Worm (Caenorhabditis elegans) whole organism, L1 larva: ENCODE data around the gene try-13.
A peak's percentile ranks its signal among the peaks of the same experiment; 100 is the strongest.

Source experiments
- C04F5.9 ChIP-seq: sonication (generic microtip); optimal IDR thresholded peaks from 2 replicates; lab custom pipeline; 2016; ENCODE audit warnings: missing genetic modification characterization, missing compliant biosample characterization
- C34B4.2 ChIP-seq: sonication (generic microtip); optimal IDR thresholded peaks from 2 replicates; lab custom pipeline; 2017; ENCODE audit warnings: mild to moderate bottlenecking, missing genetic modification characterization, missing compliant biosample characterization
- F16B12.6 ChIP-seq: fragments of 150-350 bp; optimal IDR thresholded peaks from 2 replicates; lab custom pipeline; 2014; ENCODE audit warnings: missing biosample characterization, missing genetic modification characterization
- Y116A8C.19 ChIP-seq: sonication (generic microtip); optimal IDR thresholded peaks from 2 replicates; lab custom pipeline; 2016; ENCODE audit warnings: missing compliant biosample characterization, missing genetic modification characterization, borderline replicate concordance
- alr-1 ChIP-seq: fragments of 200-800 bp; sonication (Bioruptor generic); optimal IDR thresholded peaks from 2 replicates; lab custom pipeline; 2018; ENCODE audit warnings: borderline replicate concordance, mild to moderate bottlenecking, missing genetic modification characterization, missing compliant biosample characterization
- aly-2 ChIP-seq: fragments of 150-350 bp; optimal IDR thresholded peaks from 2 replicates; lab custom pipeline; 2014; ENCODE audit warnings: missing biosample characterization, missing genetic modification characterization
- ama-1 ChIP-seq: fragments of 150-350 bp; optimal IDR thresholded peaks from 2 replicates; lab custom pipeline; 2014
- blmp-1 ChIP-seq: fragments of 150-350 bp; optimal IDR thresholded peaks from 2 replicates; lab custom pipeline; 2014; ENCODE audit warnings: missing biosample characterization, missing genetic modification characterization
- ceh-8 ChIP-seq: fragments of 200-800 bp; sonication (Bioruptor generic); optimal IDR thresholded peaks from 2 replicates; lab custom pipeline; 2018; ENCODE audit warnings: mild to moderate bottlenecking, missing genetic modification characterization, moderate library complexity, missing compliant biosample characterization
- ceh-82 ChIP-seq, 3 experiments: fragments of 150-350 bp in 1 of 3; sonication (generic microtip) in 2 of 3; optimal IDR thresholded peaks; 2 replicates each; lab custom pipeline; 2014 to 2017; ENCODE audit warnings: missing biosample characterization in 3 of 3, missing genetic modification characterization in 3 of 3
- dpl-1 ChIP-seq, 3 experiments: fragments of 150-350 bp in 2 of 3; sonication (generic microtip) in 1 of 3; optimal IDR thresholded peaks; 2 replicates each; lab custom pipeline; 2014 to 2017; ENCODE audit warnings: missing biosample characterization in 3 of 3, missing genetic modification characterization in 3 of 3, missing genetic modification reagents in 3 of 3
- dsc-1 ChIP-seq: sonication (generic microtip); optimal IDR thresholded peaks from 2 replicates; lab custom pipeline; 2016; ENCODE audit warnings: mild to moderate bottlenecking, missing genetic modification characterization, missing compliant biosample characterization
- efl-3 ChIP-seq: fragments of 200-800 bp; sonication (Bioruptor generic); optimal IDR thresholded peaks from 2 replicates; lab custom pipeline; 2018; ENCODE audit warnings: mild to moderate bottlenecking, missing genetic modification characterization, missing compliant biosample characterization
- egl-27 ChIP-seq, 2 experiments: fragments of 150-350 bp in 1 of 2; sonication (generic microtip); optimal IDR thresholded peaks; 3 replicates each; lab custom pipeline; 2017 to 2018; ENCODE audit warnings: missing biosample characterization in 2 of 2, missing genetic modification characterization in 2 of 2, missing genetic modification reagents in 2 of 2
- fkh-4 ChIP-seq: sonication (generic microtip); optimal IDR thresholded peaks from 2 replicates; lab custom pipeline; 2016; ENCODE audit warnings: missing compliant biosample characterization, missing genetic modification characterization, borderline replicate concordance
- hlh-4 ChIP-seq: sonication (generic microtip); optimal IDR thresholded peaks from 2 replicates; lab custom pipeline; 2016; ENCODE audit warnings: mild to moderate bottlenecking, missing genetic modification characterization, missing compliant biosample characterization
- hpl-2 ChIP-seq: fragments of 150-350 bp; optimal IDR thresholded peaks from 2 replicates; lab custom pipeline; 2014; ENCODE audit warnings: missing biosample characterization, missing genetic modification reagents, missing genetic modification characterization
- irx-1 ChIP-seq: sonication (generic microtip); optimal IDR thresholded peaks from 2 replicates; lab custom pipeline; 2016; ENCODE audit warnings: missing genetic modification characterization, missing compliant biosample characterization
- jun-1 ChIP-seq: fragments of 150-350 bp; optimal IDR thresholded peaks from 2 replicates; lab custom pipeline; 2014; ENCODE audit warnings: missing biosample characterization, missing genetic modification reagents, missing genetic modification characterization
- lin-14 ChIP-seq: fragments of 200-800 bp; sonication (Bioruptor generic); optimal IDR thresholded peaks from 2 replicates; lab custom pipeline; 2018; ENCODE audit warnings: mild to moderate bottlenecking, missing genetic modification characterization, moderate library complexity, missing compliant biosample characterization
- lin-15B ChIP-seq: fragments of 150-350 bp; sonication (generic microtip); optimal IDR thresholded peaks from 3 replicates; lab custom pipeline; 2014; ENCODE audit warnings: missing biosample characterization, missing genetic modification characterization
- lin-35 ChIP-seq, 2 experiments: fragments of 150-350 bp; optimal IDR thresholded peaks; 2 replicates each; lab custom pipeline; 2014; ENCODE audit warnings: missing biosample characterization in 2 of 2, missing genetic modification characterization in 2 of 2, missing genetic modification reagents in 2 of 2
- lin-39 ChIP-seq: fragments of 150-350 bp; optimal IDR thresholded peaks from 2 replicates; lab custom pipeline; 2014; ENCODE audit warnings: missing biosample characterization, missing genetic modification reagents, missing genetic modification characterization
- lsy-2 ChIP-seq, 2 experiments: fragments of 150-350 bp; optimal IDR thresholded peaks; 2 replicates each; lab custom pipeline; 2014; ENCODE audit warnings: missing biosample characterization in 2 of 2, missing genetic modification characterization in 2 of 2
- mab-9 ChIP-seq: fragments of 200-800 bp; sonication (Bioruptor generic); IDR thresholded peaks from 2 replicates; pipeline ENCODE4 v1.3.6; 2022; ENCODE audit warnings: missing genetic modification reagents, missing genetic modification characterization, missing compliant biosample characterization
- mdl-1 ChIP-seq, 2 experiments: fragments of 150-350 bp; optimal IDR thresholded peaks; 2 replicates each; lab custom pipeline; 2014 to 2017; ENCODE audit warnings: missing biosample characterization in 2 of 2, missing genetic modification characterization in 2 of 2, inconsistent platforms in 1 of 2
- mep-1 ChIP-seq: fragments of 150-350 bp; optimal IDR thresholded peaks from 2 replicates; lab custom pipeline; 2014; ENCODE audit warnings: missing biosample characterization, missing genetic modification characterization
- nhr-12 ChIP-seq: sonication (generic microtip); optimal IDR thresholded peaks from 2 replicates; lab custom pipeline; 2017; ENCODE audit warnings: missing biosample characterization, missing genetic modification characterization
- nhr-19 ChIP-seq: fragments of 200-800 bp; sonication (Bioruptor generic); conservative IDR thresholded peaks from 2 replicates; pipeline ENCODE4 v1.3.6; 2022; ENCODE audit warnings: missing genetic modification characterization, missing compliant biosample characterization
- nhr-47 ChIP-seq: sonication (generic microtip); optimal IDR thresholded peaks from 2 replicates; lab custom pipeline; 2016; ENCODE audit warnings: mild to moderate bottlenecking, missing genetic modification characterization, moderate library complexity, missing compliant biosample characterization
- nhr-76 ChIP-seq: sonication (generic microtip); optimal IDR thresholded peaks from 2 replicates; lab custom pipeline; 2017; ENCODE audit warnings: missing biosample characterization, missing genetic modification characterization
- nhr-84 ChIP-seq: sonication (generic microtip); optimal IDR thresholded peaks from 2 replicates; lab custom pipeline; 2017; ENCODE audit warnings: missing biosample characterization, missing genetic modification characterization
- nhr-85 ChIP-seq: sonication (generic microtip); peaks from one replicate; lab custom pipeline; 2016; ENCODE audit warnings: missing genetic modification characterization, inconsistent platforms, missing compliant biosample characterization
- nhr-90 ChIP-seq: sonication (generic microtip); optimal IDR thresholded peaks from 2 replicates; lab custom pipeline; 2016; ENCODE audit warnings: mild to moderate bottlenecking, missing genetic modification characterization, missing compliant biosample characterization; ENCODE audit not compliant: poor library complexity
- pag-3 ChIP-seq: sonication (generic microtip); optimal IDR thresholded peaks from 2 replicates; lab custom pipeline; 2017; ENCODE audit warnings: missing genetic modification characterization, mild to moderate bottlenecking, missing compliant biosample characterization, antibody characterized with exemption, borderline replicate concordance; ENCODE audit not compliant: insufficient read depth
- pax-3 ChIP-seq: fragments of 200-800 bp; sonication (Bioruptor generic); optimal IDR thresholded peaks from 2 replicates; lab custom pipeline; 2018; ENCODE audit warnings: mild to moderate bottlenecking, missing genetic modification characterization, moderate library complexity, missing compliant biosample characterization
- pqm-1 ChIP-seq: sonication (generic microtip); optimal IDR thresholded peaks from 3 replicates; lab custom pipeline; 2017; ENCODE audit warnings: missing biosample characterization, missing genetic modification characterization
- rnt-1 ChIP-seq: sonication (generic microtip); optimal IDR thresholded peaks from 2 replicates; lab custom pipeline; 2016; ENCODE audit warnings: mild to moderate bottlenecking, missing genetic modification characterization, moderate library complexity, missing compliant biosample characterization
- skn-1 ChIP-seq: fragments of 150-350 bp; optimal IDR thresholded peaks from 2 replicates; lab custom pipeline; 2014; ENCODE audit warnings: missing biosample characterization, missing genetic modification characterization
- snu-23 ChIP-seq: sonication (generic microtip); optimal IDR thresholded peaks from 2 replicates; lab custom pipeline; 2016; ENCODE audit warnings: missing genetic modification characterization, missing compliant biosample characterization
- sox-4 ChIP-seq: sonication (generic microtip); optimal IDR thresholded peaks from 2 replicates; lab custom pipeline; 2016; ENCODE audit warnings: missing genetic modification characterization, missing compliant biosample characterization
- sup-37 ChIP-seq: fragments of 200-800 bp; sonication (Bioruptor generic); optimal IDR thresholded peaks from 2 replicates; lab custom pipeline; 2018; ENCODE audit warnings: mild to moderate bottlenecking, missing genetic modification characterization, missing compliant biosample characterization
- swsn-7 ChIP-seq: sonication (generic microtip); optimal IDR thresholded peaks from 2 replicates; lab custom pipeline; 2016; ENCODE audit warnings: missing genetic modification characterization, missing compliant biosample characterization
- tbx-2 ChIP-seq: sonication (generic microtip); optimal IDR thresholded peaks from 2 replicates; lab custom pipeline; 2016; ENCODE audit warnings: missing genetic modification characterization, missing compliant biosample characterization
- unc-86 ChIP-seq: sonication (generic microtip); optimal IDR thresholded peaks from 2 replicates; lab custom pipeline; 2016; ENCODE audit warnings: missing genetic modification characterization, missing compliant biosample characterization
- unc-98 ChIP-seq: fragments of 200-800 bp; sonication (Bioruptor generic); IDR thresholded peaks from 2 replicates; pipeline ENCODE4 v1.3.6; 2022; ENCODE audit warnings: missing genetic modification characterization, missing compliant biosample characterization
- vab-15 ChIP-seq: sonication (generic microtip); optimal IDR thresholded peaks from 2 replicates; lab custom pipeline; 2017; ENCODE audit warnings: missing genotype, mild to moderate bottlenecking, missing genetic modification characterization, missing compliant biosample characterization
- zip-4 ChIP-seq: fragments of 200-800 bp; sonication (Bioruptor generic); optimal IDR thresholded peaks from 2 replicates; lab custom pipeline; 2018; ENCODE audit warnings: mild to moderate bottlenecking, missing genetic modification characterization, moderate library complexity, missing compliant biosample characterization

The try-13 gene

ce11 chrV:7432441-7433146 is 7.3 kb upstream of the try-13 start (continued):
- TF ChIP-seq dsc-1 (tag; lab: Kevin White, UChicago) (no peak), mab-9 (no peak), fkh-4 (no peak), nhr-90 (tag; lab: Kevin White, UChicago) (peak; percentile 24), alr-1 (tag; lab: Kevin White, UChicago) (no peak), nhr-85 (tag; lab: Kevin White, UChicago) (peak; percentile 53), jun-1 (tag; lab: Kevin White, UChicago) (no peak), nhr-76 (tag; lab: Kevin White, UChicago) (no peak)

- TF ChIP-seq C04F5.9, result no peak
- TF ChIP-seq nhr-76 (tag; lab: Kevin White, UChicago), result no peak
- TF ChIP-seq swsn-7 (tag; lab: Kevin White, UChicago), result peak; percentile 63
- TF ChIP-seq blmp-1 (tag; lab: Kevin White, UChicago), result peak; percentile 5
- TF ChIP-seq mep-1 (tag; lab: Kevin White, UChicago), result peak; percentile 60
- TF ChIP-seq alr-1 (tag; lab: Kevin White, UChicago), result no peak
- peak; percentile 79 for TF ChIP-seq snu-23
- no peak for TF ChIP-seq vab-15
- TF ChIP-seq nhr-19 (GFP tag; lab: Robert Waterston, UW), result peak; percentile 98
- no peak for TF ChIP-seq pqm-1 (tag; lab: Kevin White, UChicago)
- TF ChIP-seq efl-3, result no peak
- TF ChIP-seq nhr-47 (tag; lab: Kevin White, UChicago), result peak; percentile 55
- TF ChIP-seq lin-15B, result no peak
- TF ChIP-seq nhr-90 (tag; lab: Kevin White, UChicago), result peak; percentile 29
- peak; percentile 31 for TF ChIP-seq sup-37
- TF ChIP-seq pag-3, result no peak
- no peak for TF ChIP-seq egl-27 (tag; optimal IDR thresholded peaks at IDR 0.05; lab: Kevin White, UChicago)
- no peak for TF ChIP-seq F16B12.6
- peak in 2 of 3 experiments; percentile 37 to 45 for TF ChIP-seq dpl-1 (GFP tag; optimal IDR thresholded peaks at IDR 0.05; lab: Kevin White, UChicago)
- TF ChIP-seq zip-4, result no peak
- TF ChIP-seq ceh-82 (tag; optimal IDR thresholded peaks at IDR 0.05; lab: Kevin White, UChicago), result peak; percentile 25 to 32 (median 28)
- no peak for TF ChIP-seq hlh-4 (tag; lab: Kevin White, UChicago)
- TF ChIP-seq irx-1, result no peak
- TF ChIP-seq aly-2 (tag; lab: Kevin White, UChicago), result no peak
- TF ChIP-seq lsy-2 (tag; optimal IDR thresholded peaks at IDR 0.05; lab: Kevin White, UChicago), result peak; percentile 55 to 58
- TF ChIP-seq lin-39 (tag; lab: Kevin White, UChicago), result peak; percentile 1
- no peak for TF ChIP-seq nhr-12
- TF ChIP-seq hpl-2 (GFP tag; lab: Kevin White, UChicago), result no peak
- TF ChIP-seq unc-98 (GFP tag; lab: Robert Waterston, UW), result no peak
- TF ChIP-seq lin-35 (GFP tag; optimal IDR thresholded peaks at IDR 0.05; lab: Kevin White, UChicago), result peak; percentile 49 to 72
- TF ChIP-seq Y116A8C.19 (tag; lab: Kevin White, UChicago), result no peak
- no peak for TF ChIP-seq ama-1 (lab: Kevin White, UChicago)
- TF ChIP-seq skn-1, result peak; percentile 39
- TF ChIP-seq fkh-4, result no peak
- TF ChIP-seq nhr-84 (tag; lab: Kevin White, UChicago), result no peak
- TF ChIP-seq rnt-1 (tag; lab: Kevin White, UChicago), result peak; percentile 56
- TF ChIP-seq C34B4.2 (tag; lab: Kevin White, UChicago), result no peak
- no peak for TF ChIP-seq sox-4 (tag; lab: Kevin White, UChicago)
- TF ChIP-seq pax-3, result peak; percentile 29
- peak; percentile 25 for TF ChIP-seq unc-86
- TF ChIP-seq jun-1 (tag; lab: Kevin White, UChicago), result no peak
- TF ChIP-seq tbx-2 (tag; lab: Kevin White, UChicago), result peak; percentile 69
- no peak for TF ChIP-seq ceh-8 (GFP tag; lab: Kevin White, UChicago)
- peak in 1 of 2 experiments; percentile 89 for TF ChIP-seq mdl-1 (tag; optimal IDR thresholded peaks at IDR 0.05; lab: Kevin White, UChicago)
- TF ChIP-seq lin-14, result peak; percentile 88
These were observed 5.0 kb upstream of the try-13 start for ce11 chrV:7434805-7435363.
